Worm (Caenorhabditis elegans) whole organism, young adult: Measurements from ENCODE around the gene mab-21.

Source experiments
- B0019.2 ChIP-seq: fragments of 200-800 bp; sonication (Bioruptor generic); conservative IDR thresholded peaks from 2 replicates; pipeline ENCODE4 v1.3.6; 2022; ENCODE audit warnings: missing genetic modification reagents, missing genetic modification characterization, missing compliant biosample characterization
- B0336.3 ChIP-seq: fragments of 200-800 bp; sonication (Bioruptor generic); IDR thresholded peaks from 2 replicates; pipeline ENCODE4 v1.3.6; 2022; ENCODE audit warnings: missing genetic modification characterization, missing compliant biosample characterization
- C06A6.2 ChIP-seq: fragments of 200-800 bp; sonication (Bioruptor generic); conservative IDR thresholded peaks from 2 replicates; pipeline ENCODE4 v1.3.6; 2022; ENCODE audit warnings: missing genetic modification characterization, missing compliant biosample characterization
- D2030.7 ChIP-seq: fragments of 200-800 bp; sonication (Bioruptor generic); IDR thresholded peaks from 2 replicates; pipeline ENCODE4 v1.3.6; 2022; ENCODE audit warnings: missing genetic modification reagents, missing genetic modification characterization, missing compliant biosample characterization
- F23B12.7 ChIP-seq: sonication (generic microtip); optimal IDR thresholded peaks from 2 replicates; lab custom pipeline; 2017; ENCODE audit warnings: missing genetic modification characterization, mild to moderate bottlenecking, missing compliant biosample characterization, antibody characterized with exemption, moderate library complexity; ENCODE audit not compliant: insufficient read depth
- aptf-3 ChIP-seq: fragments of 200-800 bp; sonication (Bioruptor generic); IDR thresholded peaks from 2 replicates; pipeline ENCODE4 v1.3.6; 2022; ENCODE audit warnings: missing genetic modification characterization, missing compliant biosample characterization
- attf-3 ChIP-seq: fragments of 200-800 bp; sonication (Bioruptor generic); conservative IDR thresholded peaks from 2 replicates; pipeline ENCODE4 v1.3.6; 2022; ENCODE audit warnings: missing genetic modification reagents, missing genetic modification characterization, missing compliant biosample characterization
- attf-5 ChIP-seq: fragments of 200-800 bp; sonication (Bioruptor generic); optimal IDR thresholded peaks from 2 replicates; lab custom pipeline; 2018; ENCODE audit warnings: mild to moderate bottlenecking, missing genetic modification characterization, missing compliant biosample characterization
- cebp-1 ChIP-seq, 2 experiments: fragments of 200-800 bp in 1 of 2; sonication (Bioruptor generic) in 1 of 2; sonication (generic microtip) in 1 of 2; IDR thresholded peaks in 1 of 2; optimal IDR thresholded peaks in 1 of 2; 2 replicates each; pipeline versions ENCODE4 v1.3.6 to Lab custom; 2017 to 2022; ENCODE audit warnings: missing compliant biosample characterization in 2 of 2, missing genetic modification characterization in 2 of 2, mild to moderate bottlenecking in 1 of 2, missing genetic modification reagents in 1 of 2, moderate library complexity in 1 of 2
- ceh-27 ChIP-seq: fragments of 200-800 bp; sonication (Bioruptor generic); optimal IDR thresholded peaks from 2 replicates; lab custom pipeline; 2018; ENCODE audit warnings: mild to moderate bottlenecking, missing genetic modification characterization, moderate library complexity, missing compliant biosample characterization
- ceh-40 ChIP-seq: fragments of 200-800 bp; sonication (Bioruptor generic); IDR thresholded peaks from 2 replicates; pipeline ENCODE4 v1.3.6; 2022; ENCODE audit warnings: missing genetic modification characterization, missing compliant biosample characterization
- chd-7 ChIP-seq: sonication (generic microtip); optimal IDR thresholded peaks from 2 replicates; lab custom pipeline; 2016; ENCODE audit warnings: mild to moderate bottlenecking, missing genetic modification characterization, moderate library complexity, missing compliant biosample characterization
- efl-1 ChIP-seq: fragments of 150-350 bp; optimal IDR thresholded peaks from 2 replicates; lab custom pipeline; 2014; ENCODE audit warnings: missing biosample characterization, missing genetic modification reagents, missing genetic modification characterization
- egl-18 ChIP-seq: fragments of 200-800 bp; sonication (Bioruptor generic); IDR thresholded peaks from 2 replicates; pipeline ENCODE4 v1.3.6; 2022; ENCODE audit warnings: missing genetic modification reagents, missing genetic modification characterization, missing compliant biosample characterization
- egrh-3 ChIP-seq: fragments of 200-800 bp; sonication (Bioruptor generic); IDR thresholded peaks from 2 replicates; pipeline ENCODE4 v1.3.6; 2022; ENCODE audit warnings: missing genetic modification reagents, missing genetic modification characterization, missing compliant biosample characterization
- him-1 ChIP-seq: sonication (generic microtip); optimal IDR thresholded peaks from 2 replicates; lab custom pipeline; 2016; ENCODE audit warnings: missing genotype, missing genetic modification reagents, missing genetic modification characterization, missing compliant biosample characterization
- hrde-1 ChIP-seq: sonication (generic microtip); optimal IDR thresholded peaks from 2 replicates; lab custom pipeline; 2016; ENCODE audit warnings: missing genetic modification characterization, mild to moderate bottlenecking, missing compliant biosample characterization, moderate library complexity, missing genotype, missing genetic modification reagents, borderline replicate concordance
- hsf-1 ChIP-seq: fragments of 200-800 bp; sonication (Bioruptor generic); IDR thresholded peaks from 2 replicates; pipeline ENCODE4 v1.3.6; 2022; ENCODE audit warnings: missing genetic modification reagents, missing genetic modification characterization, missing compliant biosample characterization
- lsl-1 ChIP-seq: fragments of 200-800 bp; sonication (Bioruptor generic); optimal IDR thresholded peaks from 2 replicates; lab custom pipeline; 2018; ENCODE audit warnings: mild to moderate bottlenecking, missing genetic modification characterization, moderate library complexity, missing compliant biosample characterization
- madf-8 ChIP-seq: fragments of 200-800 bp; sonication (Bioruptor generic); conservative IDR thresholded peaks from 2 replicates; pipeline ENCODE4 v1.3.6; 2022; ENCODE audit warnings: missing genetic modification reagents, missing genetic modification characterization, missing compliant biosample characterization
- nfyb-1 ChIP-seq: fragments of 200-800 bp; sonication (Bioruptor generic); IDR thresholded peaks from 2 replicates; pipeline ENCODE4 v1.3.6; 2022; ENCODE audit warnings: missing genetic modification reagents, missing genetic modification characterization, missing compliant biosample characterization
- nhr-90 ChIP-seq: sonication (generic microtip); optimal IDR thresholded peaks from 2 replicates; lab custom pipeline; 2016; ENCODE audit warnings: missing genotype, mild to moderate bottlenecking, missing genetic modification characterization, missing compliant biosample characterization
- pbrm-1 ChIP-seq: fragments of 200-800 bp; sonication (Bioruptor generic); IDR thresholded peaks from 2 replicates; pipeline ENCODE4 v1.3.6; 2022; ENCODE audit warnings: missing genetic modification reagents, missing genetic modification characterization, missing compliant biosample characterization
- rcor-1 ChIP-seq: fragments of 200-800 bp; sonication (Bioruptor generic); IDR thresholded peaks from 2 replicates; pipeline ENCODE4 v1.3.6; 2022; ENCODE audit warnings: missing genetic modification reagents, missing genetic modification characterization, missing compliant biosample characterization
- repo-1 ChIP-seq: sonication (generic microtip); optimal IDR thresholded peaks from 2 replicates; lab custom pipeline; 2017; ENCODE audit warnings: mild to moderate bottlenecking, missing genetic modification characterization, missing compliant biosample characterization
- sea-2 ChIP-seq: fragments of 200-800 bp; sonication (Bioruptor generic); IDR thresholded peaks from 2 replicates; pipeline ENCODE4 v1.3.6; 2022; ENCODE audit warnings: missing genetic modification characterization, missing compliant biosample characterization
- snpc-1.1 ChIP-seq: sonication (generic microtip); optimal IDR thresholded peaks from 2 replicates; lab custom pipeline; 2017; ENCODE audit warnings: missing genetic modification characterization, mild to moderate bottlenecking, missing compliant biosample characterization, antibody characterized with exemption, moderate library complexity, missing genotype, missing genetic modification reagents; ENCODE audit not compliant: insufficient read depth
- snpc-1.3 ChIP-seq: sonication (generic microtip); optimal IDR thresholded peaks from 2 replicates; lab custom pipeline; 2017; ENCODE audit warnings: missing genetic modification characterization, mild to moderate bottlenecking, missing compliant biosample characterization, antibody characterized with exemption, moderate library complexity, missing genotype, missing genetic modification reagents; ENCODE audit not compliant: insufficient read depth
- snpc-4 ChIP-seq, 5 experiments: fragments of 150-350 bp in 1 of 5; sonication (generic microtip) in 4 of 5; optimal IDR thresholded peaks; 2 replicates each; lab custom pipeline; 2014 to 2018; ENCODE audit warnings: missing genetic modification characterization in 5 of 5, missing biosample characterization in 3 of 5, antibody characterized with exemption in 2 of 5, mild to moderate bottlenecking in 2 of 5, missing compliant biosample characterization in 2 of 5, missing genotype in 2 of 5, moderate library complexity in 2 of 5, missing genetic modification reagents in 1 of 5
- zfh-2 ChIP-seq: fragments of 200-800 bp; sonication (Bioruptor generic); conservative IDR thresholded peaks from 2 replicates; pipeline ENCODE4 v1.3.6; 2022; ENCODE audit warnings: missing genetic modification reagents, missing genetic modification characterization, missing compliant biosample characterization
- ztf-25 ChIP-seq: fragments of 200-800 bp; sonication (Bioruptor generic); IDR thresholded peaks from 2 replicates; pipeline ENCODE4 v1.3.6; 2022; ENCODE audit warnings: missing genetic modification reagents, missing genetic modification characterization, missing compliant biosample characterization
- ztf-26 ChIP-seq: sonication (generic microtip); optimal IDR thresholded peaks from 2 replicates; lab custom pipeline; 2017; ENCODE audit warnings: missing genetic modification characterization, missing compliant biosample characterization

Gene mab-21

DNA sequence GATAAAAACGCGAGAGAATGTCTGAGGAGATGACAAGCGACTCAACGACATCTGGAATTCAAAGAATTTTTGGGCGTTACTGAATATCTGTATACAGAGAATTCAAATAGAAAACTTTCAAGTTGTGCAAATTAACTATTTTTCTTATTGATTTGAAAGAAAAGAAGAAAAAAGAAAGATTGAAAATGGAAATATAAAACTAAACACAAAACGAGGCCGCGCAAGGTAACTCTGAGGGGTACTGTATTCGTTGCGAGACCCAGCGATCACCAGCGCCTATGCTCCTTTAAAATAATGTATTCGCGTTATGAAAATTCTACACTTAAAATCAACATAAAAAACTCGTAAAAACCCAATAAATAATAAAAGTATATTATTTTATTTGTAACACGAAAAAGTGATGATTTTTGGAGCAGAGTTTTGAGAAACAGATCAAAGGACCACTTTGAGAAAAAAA lies 4.8 kb upstream of the mab-21 start, which contains the start of gene asb-1 (continued):
- no peak for TF ChIP-seq snpc-4 (GFP tag; optimal IDR thresholded peaks at IDR 0.05; lab: Kevin White, UChicago)
- peak in 1 of 4 experiments; percentile 27 for TF ChIP-seq snpc-4 (tag; optimal IDR thresholded peaks at IDR 0.05; lab: Kevin White, UChicago)
- peak; percentile 22 for TF ChIP-seq efl-1 (GFP tag; lab: Kevin White, UChicago)
- no peak for TF ChIP-seq ztf-25
- no peak for TF ChIP-seq egl-18 (GFP tag; lab: Robert Waterston, UW)
- TF ChIP-seq B0336.3 (GFP tag; lab: Robert Waterston, UW): 0 out of 2 replicates have a peak, but pooled peaks have one; percentile 14
- TF ChIP-seq him-1: peak; percentile 41
- peak; percentile 40 for TF ChIP-seq snpc-1.3
- TF ChIP-seq F23B12.7 (tag; lab: Kevin White, UChicago): peak; percentile 45
- TF ChIP-seq D2030.7 (GFP tag; lab: Robert Waterston, UW): peak; percentile 59
- TF ChIP-seq pbrm-1 (GFP tag; lab: Robert Waterston, UW): peak; percentile 12; the same call in 1 of the 2 replicates
- TF ChIP-seq hsf-1 (GFP tag; lab: Robert Waterston, UW): 0 out of 2 replicates have a peak, but pooled peaks have one; percentile 48
- no peak for TF ChIP-seq cebp-1 (GFP tag; IDR thresholded peaks at IDR 0.05; lab: Robert Waterston, UW)
- peak; percentile 3 for TF ChIP-seq cebp-1 (tag; optimal IDR thresholded peaks at IDR 0.05; lab: Kevin White, UChicago)
- no peak for TF ChIP-seq repo-1 (tag; lab: Kevin White, UChicago)
- TF ChIP-seq madf-8: peak; percentile 72
- no peak for TF ChIP-seq nhr-90 (tag; lab: Kevin White, UChicago)
- no peak for TF ChIP-seq snpc-1.1 (tag; lab: Kevin White, UChicago)

DNA sequence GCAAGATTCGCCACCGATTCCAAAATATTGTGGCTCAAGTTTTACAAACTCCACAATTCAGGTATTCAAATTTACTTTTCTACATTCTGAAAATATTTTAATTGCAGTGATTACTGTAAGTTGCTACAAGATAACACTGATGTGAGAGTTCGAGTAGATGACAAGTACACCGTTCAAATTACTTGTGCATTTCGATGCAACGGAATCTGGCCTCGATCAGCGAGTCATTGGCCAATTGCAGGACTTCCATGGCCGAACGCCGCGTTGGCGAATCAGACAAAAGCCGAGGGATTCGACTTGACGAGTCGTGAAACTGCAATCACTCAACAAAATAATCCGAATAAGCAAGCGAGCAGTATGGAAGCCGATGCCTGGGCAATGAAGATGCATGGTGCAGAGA lies 733 bp downstream of the mab-21 start:
- no peak for TF ChIP-seq snpc-4 (GFP tag; optimal IDR thresholded peaks at IDR 0.05; lab: Kevin White, UChicago)
- TF ChIP-seq snpc-4 (tag; optimal IDR thresholded peaks at IDR 0.05; lab: Kevin White, UChicago): no peak
- no peak for TF ChIP-seq B0019.2 (GFP tag; lab: Robert Waterston, UW)
- no peak for TF ChIP-seq chd-7 (tag; lab: Kevin White, UChicago)
- no peak for TF ChIP-seq attf-3
- TF ChIP-seq zfh-2 (GFP tag; lab: Robert Waterston, UW): no peak
- no peak for TF ChIP-seq attf-5 (GFP tag; lab: Kevin White, UChicago)
- 0 out of 2 replicates have a peak, but pooled peaks have one; percentile 23 for TF ChIP-seq nfyb-1 (GFP tag; lab: Robert Waterston, UW)

DNA sequence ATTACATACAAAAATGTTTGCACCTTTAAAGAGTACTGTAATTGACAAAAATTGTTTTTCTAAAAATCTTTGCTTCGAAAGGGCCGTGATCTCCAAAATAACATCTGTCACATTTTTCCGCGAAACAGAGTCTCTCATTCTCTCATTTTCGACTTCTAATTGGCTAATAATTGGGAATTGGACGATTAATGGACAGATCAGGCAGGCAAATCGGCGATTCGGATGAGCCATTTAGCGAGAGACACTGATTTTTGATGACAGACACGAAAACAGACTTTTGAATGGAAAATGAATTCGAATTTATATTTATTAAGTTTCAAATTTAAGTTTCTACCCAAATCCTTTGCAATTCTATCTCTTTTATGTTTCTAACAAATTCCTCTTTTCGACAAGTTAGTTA lies 3.3 kb downstream of the mab-21 start:
- TF ChIP-seq egrh-3 (GFP tag; lab: Robert Waterston, UW) (no peak), ztf-26 (tag; lab: Kevin White, UChicago) (no peak), ceh-27 (GFP tag; lab: Kevin White, UChicago) (no peak), lsl-1 (GFP tag; lab: Kevin White, UChicago) (no peak), C06A6.2 (GFP tag; lab: Robert Waterston, UW) (no peak), rcor-1 (no peak), aptf-3 (GFP tag; lab: Robert Waterston, UW) (no peak), hrde-1 (tag; lab: Kevin White, UChicago) (no peak), snpc-1.3 (no peak), sea-2 (no peak), ceh-40 (GFP tag; lab: Robert Waterston, UW) (no peak)
